Fruit fly (Drosophila melanogaster): Measurements from ENCODE around the gene Prp6.
A peak's percentile ranks its signal among the peaks of the same experiment; 100 is the strongest.

Prp6 gene

DNA sequence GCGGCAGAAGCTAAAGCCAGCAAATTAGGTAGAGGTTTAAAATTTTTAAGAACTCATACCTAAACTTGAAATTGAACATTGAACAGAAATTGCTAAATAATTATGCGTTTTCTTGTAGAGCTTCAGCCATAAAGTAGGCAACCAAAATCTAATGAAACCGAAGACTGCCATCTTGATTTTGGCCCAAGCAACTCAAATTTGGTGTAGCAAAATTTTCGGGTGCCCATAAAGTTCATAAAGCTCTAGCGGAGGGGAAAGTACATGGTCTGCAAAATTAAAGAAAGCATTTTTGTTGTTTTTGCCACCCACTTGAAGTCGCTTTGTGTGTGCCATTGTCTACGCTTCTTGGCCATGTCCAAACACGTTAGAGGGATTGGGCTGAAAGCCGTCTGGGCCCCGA lies 51.9 kb downstream of the Prp6 start:
- TF ChIP-seq Eip78C (GFP tag) (peak; percentile 22), dac (GFP tag; optimal IDR thresholded peaks at IDR 0.05) (no peak)

All from whole organism, prepupa.